Fruit fly (Drosophila melanogaster) whole organism, embryonic: ENCODE data around the gene PMP34.
A peak's percentile ranks its signal among the peaks of the same experiment; 100 is the strongest.

Experiments
- Antp ChIP-seq: fragments of 200-800 bp; sonication (Bioruptor generic); optimal IDR thresholded peaks from 3 replicates; lab custom pipeline; 2016; ENCODE audit warnings: missing biosample characterization, missing genetic modification characterization
- Bgb ChIP-seq: fragments of 200-800 bp; sonication (Bioruptor generic); IDR thresholded peaks from 2 replicates; pipeline ENCODE4 v1.3.6; 2022; ENCODE audit warnings: missing biosample characterization, missing genetic modification characterization; ENCODE audit not compliant: partially characterized antibody
- C15 ChIP-seq: fragments of 200-800 bp; sonication (Bioruptor generic); IDR thresholded peaks from 3 replicates; pipeline ENCODE4 v1.3.6; 2022; ENCODE audit warnings: missing biosample characterization, missing genetic modification characterization
- CG12769 ChIP-seq: fragments of 200-800 bp; sonication (Bioruptor generic); optimal IDR thresholded peaks from 2 replicates; lab custom pipeline; 2019; ENCODE audit warnings: missing biosample characterization, mild to moderate bottlenecking, missing genetic modification characterization, moderate library complexity
- CG13123 ChIP-seq: fragments of 200-800 bp; sonication (Bioruptor generic); optimal IDR thresholded peaks from 2 replicates; lab custom pipeline; 2016; ENCODE audit warnings: missing biosample characterization, missing genetic modification characterization
- CG14860 ChIP-seq: fragments of 200-800 bp; sonication (Bioruptor generic); IDR thresholded peaks from 3 replicates; pipeline ENCODE4 v1.3.6; 2022; ENCODE audit warnings: missing biosample characterization, missing genetic modification characterization; ENCODE audit not compliant: partially characterized antibody
- CG15479 ChIP-seq: fragments of 200-800 bp; sonication (Bioruptor generic); optimal IDR thresholded peaks from 3 replicates; lab custom pipeline; 2019; ENCODE audit warnings: missing biosample characterization, mild to moderate bottlenecking, missing genetic modification characterization, moderate library complexity
- CG1647 ChIP-seq: fragments of 200-800 bp; sonication (Bioruptor generic); optimal IDR thresholded peaks from 3 replicates; lab custom pipeline; 2016; ENCODE audit warnings: missing biosample characterization, missing genetic modification characterization
- CG16813 ChIP-seq: fragments of 200-800 bp; sonication (Bioruptor generic); IDR thresholded peaks from 3 replicates; pipeline ENCODE4 v1.3.6; 2022; ENCODE audit warnings: missing biosample characterization, missing genetic modification characterization; ENCODE audit not compliant: partially characterized antibody
- CG17359 ChIP-seq: fragments of 200-800 bp; sonication (Bioruptor generic); optimal IDR thresholded peaks from 3 replicates; lab custom pipeline; 2018; ENCODE audit warnings: missing biosample characterization, mild to moderate bottlenecking, missing genetic modification characterization, moderate library complexity
- CG17385 ChIP-seq: fragments of 200-800 bp; sonication (Bioruptor generic); optimal IDR thresholded peaks from 3 replicates; lab custom pipeline; 2018; ENCODE audit warnings: missing biosample characterization, mild to moderate bottlenecking, missing genetic modification characterization
- CG33557 ChIP-seq: fragments of 200-800 bp; sonication (Bioruptor generic); optimal IDR thresholded peaks from 2 replicates; lab custom pipeline; 2019; ENCODE audit warnings: missing biosample characterization, mild to moderate bottlenecking, missing genetic modification characterization, moderate library complexity
- CG3847 ChIP-seq: fragments of 200-800 bp; sonication (Bioruptor generic); IDR thresholded peaks from 2 replicates; pipeline ENCODE4 v1.3.6; 2022; ENCODE audit warnings: missing biosample characterization, missing genetic modification characterization
- CG6791 ChIP-seq: fragments of 200-800 bp; sonication (Bioruptor generic); IDR thresholded peaks from 3 replicates; pipeline ENCODE4 v1.3.6; 2022; ENCODE audit warnings: missing biosample characterization, missing genetic modification characterization; ENCODE audit not compliant: partially characterized antibody
- CG7357 ChIP-seq: fragments of 200-800 bp; sonication (Bioruptor generic); IDR thresholded peaks from 3 replicates; pipeline ENCODE4 v1.3.6; 2022; ENCODE audit warnings: missing biosample characterization, missing genetic modification characterization
- CG8478 ChIP-seq: fragments of >200 bp; optimal IDR thresholded peaks from 2 replicates; lab custom pipeline; 2018
- CG9817 ChIP-seq: fragments of 200-800 bp; sonication (Bioruptor generic); optimal IDR thresholded peaks from 2 replicates; lab custom pipeline; 2018; ENCODE audit warnings: missing biosample characterization, mild to moderate bottlenecking, missing genetic modification characterization, moderate library complexity
- CG9876 ChIP-seq: fragments of 200-800 bp; sonication (Bioruptor generic); optimal IDR thresholded peaks from 2 replicates; lab custom pipeline; 2016; ENCODE audit warnings: missing biosample characterization, missing genetic modification characterization
- Dad ChIP-seq: fragments of 200-800 bp; sonication (Bioruptor generic); optimal IDR thresholded peaks from 3 replicates; lab custom pipeline; 2016; ENCODE audit warnings: missing biosample characterization, missing genetic modification characterization
- Doc2 ChIP-seq: fragments of 200-800 bp; sonication (Bioruptor generic); IDR thresholded peaks from 2 replicates; pipeline ENCODE4 v1.3.6; 2022; ENCODE audit warnings: missing biosample characterization, missing genetic modification characterization
- Drgx ChIP-seq: fragments of 200-800 bp; sonication (Bioruptor generic); IDR thresholded peaks from 2 replicates; pipeline ENCODE4 v1.3.6; 2022; ENCODE audit warnings: missing biosample characterization, missing genetic modification characterization
- E2f1 ChIP-seq: fragments of 200-800 bp; sonication (Bioruptor generic); IDR thresholded peaks from 2 replicates; pipeline ENCODE4 v1.3.6; 2022; ENCODE audit warnings: missing biosample characterization, missing genetic modification characterization
- ERR ChIP-seq: fragments of 200-800 bp; sonication (Bioruptor generic); optimal IDR thresholded peaks from 2 replicates; lab custom pipeline; 2016; ENCODE audit warnings: missing biosample characterization, missing genetic modification characterization
- Fer1 ChIP-seq: fragments of 200-800 bp; sonication (Bioruptor generic); optimal IDR thresholded peaks from 2 replicates; lab custom pipeline; 2017; ENCODE audit warnings: missing biosample characterization, mild to moderate bottlenecking, missing genetic modification characterization
- HmgZ ChIP-seq: fragments of 200-800 bp; sonication (Bioruptor generic); optimal IDR thresholded peaks from 2 replicates; lab custom pipeline; 2018; ENCODE audit warnings: missing biosample characterization, mild to moderate bottlenecking, missing genetic modification characterization
- Kr ChIP-seq: fragments of 200-800 bp; sonication (Bioruptor generic); optimal IDR thresholded peaks from 2 replicates; lab custom pipeline; 2017; ENCODE audit warnings: missing biosample characterization, mild to moderate bottlenecking, missing genetic modification characterization
- Lim3 ChIP-seq: fragments of 200-800 bp; sonication (Bioruptor generic); IDR thresholded peaks from 2 replicates; pipeline ENCODE4 v1.3.6; 2022; ENCODE audit warnings: missing biosample characterization, missing genetic modification characterization
- Max ChIP-seq: fragments of 200-800 bp; sonication (Bioruptor generic); optimal IDR thresholded peaks from 2 replicates; lab custom pipeline; 2016; ENCODE audit warnings: missing biosample characterization, mild to moderate bottlenecking, missing genetic modification characterization
- Opbp ChIP-seq: fragments of 200-800 bp; sonication (Bioruptor generic); IDR thresholded peaks from 3 replicates; pipeline ENCODE4 v1.3.6; 2022; ENCODE audit warnings: missing biosample characterization, missing genetic modification characterization; ENCODE audit not compliant: partially characterized antibody
- PHDP ChIP-seq: fragments of 200-800 bp; sonication (Bioruptor generic); optimal IDR thresholded peaks from 3 replicates; lab custom pipeline; 2018; ENCODE audit warnings: missing biosample characterization, mild to moderate bottlenecking, missing genetic modification characterization, moderate library complexity
- Rfx ChIP-seq: fragments of 200-800 bp; sonication (Bioruptor generic); IDR thresholded peaks from 2 replicates; pipeline ENCODE4 v1.3.6; 2022; ENCODE audit warnings: missing biosample characterization, missing genetic modification characterization
- chif ChIP-seq, 2 experiments: fragments of 200-800 bp; sonication (Bioruptor generic); optimal IDR thresholded peaks; 3 replicates each; lab custom pipeline; 2016; ENCODE audit warnings: missing biosample characterization in 2 of 2, missing genetic modification characterization in 2 of 2
- chm ChIP-seq: fragments of 200-800 bp; sonication (Bioruptor generic); IDR thresholded peaks from 2 replicates; pipeline ENCODE4 v1.3.6; 2022; ENCODE audit warnings: missing biosample characterization, missing genetic modification characterization
- ci ChIP-seq: fragments of 200-800 bp; sonication (Bioruptor generic); IDR thresholded peaks from 3 replicates; pipeline ENCODE4 v1.3.6; 2022; ENCODE audit warnings: missing biosample characterization, missing genetic modification characterization
- crp ChIP-seq, 2 experiments: fragments of 200-800 bp; sonication (Bioruptor generic); optimal IDR thresholded peaks; 2 replicates in 1 of 2; 3 replicates in 1 of 2; lab custom pipeline; 2017; ENCODE audit warnings: missing biosample characterization in 2 of 2, missing genetic modification characterization in 2 of 2, mild to moderate bottlenecking in 1 of 2, moderate library complexity in 1 of 2
- dpn ChIP-seq, 2 experiments: fragments of 200-800 bp; sonication (Bioruptor generic); optimal IDR thresholded peaks; 3 replicates each; lab custom pipeline; 2016; ENCODE audit warnings: missing biosample characterization in 2 of 2, missing genetic modification characterization in 2 of 2
- emc ChIP-seq: fragments of 200-800 bp; sonication (Bioruptor generic); optimal IDR thresholded peaks from 2 replicates; lab custom pipeline; 2016; ENCODE audit warnings: missing biosample characterization, missing genetic modification characterization
- fd3F ChIP-seq: fragments of 200-800 bp; sonication (Bioruptor generic); optimal IDR thresholded peaks from 2 replicates; lab custom pipeline; 2018; ENCODE audit warnings: missing biosample characterization, mild to moderate bottlenecking, missing genetic modification characterization, moderate library complexity
- gsb-n ChIP-seq: fragments of 200-800 bp; sonication (Bioruptor generic); optimal IDR thresholded peaks from 3 replicates; lab custom pipeline; 2018; ENCODE audit warnings: missing biosample characterization, mild to moderate bottlenecking, missing genetic modification characterization
- maf-S ChIP-seq: fragments of 200-800 bp; sonication (Bioruptor generic); optimal IDR thresholded peaks from 2 replicates; lab custom pipeline; 2016; ENCODE audit warnings: missing biosample characterization, missing genetic modification characterization
- onecut ChIP-seq: fragments of 200-800 bp; sonication (Bioruptor generic); IDR thresholded peaks from 2 replicates; pipeline ENCODE4 v1.3.6; 2022; ENCODE audit warnings: missing biosample characterization, missing genetic modification characterization
- pho ChIP-seq: fragments of 200-800 bp; sonication (Bioruptor generic); optimal IDR thresholded peaks from 2 replicates; lab custom pipeline; 2016; ENCODE audit warnings: missing biosample characterization, missing genetic modification characterization
- psq ChIP-seq: fragments of 200-800 bp; sonication (Bioruptor generic); optimal IDR thresholded peaks from 2 replicates; lab custom pipeline; 2017; ENCODE audit warnings: missing biosample characterization, missing genetic modification characterization
- ranshi ChIP-seq: fragments of 200-800 bp; sonication (Bioruptor generic); IDR thresholded peaks from 2 replicates; pipeline ENCODE4 v1.3.6; 2022; ENCODE audit warnings: missing biosample characterization, missing genetic modification characterization
- row ChIP-seq: fragments of 200-800 bp; sonication (Bioruptor generic); IDR thresholded peaks from 3 replicates; pipeline ENCODE4 v1.3.6; 2022; ENCODE audit warnings: missing biosample characterization, missing genetic modification characterization
- run ChIP-seq: fragments of 200-800 bp; sonication (Bioruptor generic); optimal IDR thresholded peaks from 3 replicates; lab custom pipeline; 2018; ENCODE audit warnings: missing biosample characterization, mild to moderate bottlenecking, missing genetic modification characterization
- salm ChIP-seq: fragments of 200-800 bp; sonication (Bioruptor generic); optimal IDR thresholded peaks from 2 replicates; lab custom pipeline; 2018; ENCODE audit warnings: missing biosample characterization, mild to moderate bottlenecking, missing genetic modification characterization
- shn ChIP-seq: fragments of 200-800 bp; sonication (Bioruptor generic); optimal IDR thresholded peaks from 3 replicates; lab custom pipeline; 2016; ENCODE audit warnings: missing biosample characterization, missing genetic modification characterization
- stwl ChIP-seq: fragments of 200-800 bp; sonication (Bioruptor generic); optimal IDR thresholded peaks from 3 replicates; lab custom pipeline; 2018; ENCODE audit warnings: missing biosample characterization, mild to moderate bottlenecking, missing genetic modification characterization, moderate library complexity
- tx ChIP-seq: fragments of 200-800 bp; sonication (Bioruptor generic); optimal IDR thresholded peaks from 2 replicates; lab custom pipeline; 2016; ENCODE audit warnings: missing biosample characterization, missing genetic modification characterization
- unpg ChIP-seq: fragments of 200-800 bp; sonication (Bioruptor generic); optimal IDR thresholded peaks from 3 replicates; lab custom pipeline; 2018; ENCODE audit warnings: missing biosample characterization, mild to moderate bottlenecking, missing genetic modification characterization, moderate library complexity

PMP34 gene

DNA sequence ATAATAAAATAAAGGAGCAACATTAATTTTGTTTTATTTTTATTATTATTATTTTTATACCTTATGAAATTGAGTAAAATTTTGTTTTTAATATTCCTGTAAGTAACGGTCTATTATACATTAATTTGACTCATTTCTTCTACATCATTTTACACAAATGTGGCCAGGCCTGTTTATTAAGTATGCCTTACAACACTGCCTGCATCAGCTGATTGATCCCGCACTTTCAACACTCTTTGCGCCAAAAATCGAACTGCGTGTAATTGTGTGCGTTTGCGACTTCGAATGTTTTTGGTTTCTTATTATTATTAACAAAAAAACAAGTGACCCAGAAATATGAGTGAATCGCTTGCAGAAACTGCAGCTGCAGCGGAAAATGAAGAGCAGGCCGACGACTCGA lies 5.3 kb upstream of the PMP34 start, which contains the start of gene Claspin:
TSS of gene Claspin (plus strand) at position 185 of the 400 bp plus-strand sequence.
- no peak for TF ChIP-seq Doc2
- peak; percentile 60 to 65 for TF ChIP-seq dpn (GFP tag; optimal IDR thresholded peaks at IDR 0.05; lab: Kevin White, UChicago)
- TF ChIP-seq CG15479 (GFP tag; lab: Kevin White, UChicago): no peak
- TF ChIP-seq CG12769 (tag; lab: Kevin White, UChicago): peak; percentile 60
- TF ChIP-seq CG17359 (tag; lab: Kevin White, UChicago): peak; percentile 11
- TF ChIP-seq CG3847: peak; percentile 86
- TF ChIP-seq C15: no peak
- TF ChIP-seq CG13123 (GFP tag; lab: Kevin White, UChicago): peak; percentile 18
- no peak for TF ChIP-seq Dad (GFP tag; lab: Kevin White, UChicago)
- TF ChIP-seq run: no peak
- no peak for TF ChIP-seq salm (tag; lab: Kevin White, UChicago)
- TF ChIP-seq Max: peak; percentile 19
- TF ChIP-seq onecut (GFP tag; lab: Robert Waterston, UW): no peak
- peak; percentile 35 for TF ChIP-seq CG1647 (GFP tag; lab: Kevin White, UChicago)
- peak; percentile 37; the same call in 1 of the 3 replicates for TF ChIP-seq CG6791 (GFP tag; lab: Robert Waterston, UW)
- TF ChIP-seq Rfx: peak; percentile 75
- no peak for TF ChIP-seq unpg
- TF ChIP-seq PHDP (tag; lab: Kevin White, UChicago): peak; percentile 40
- TF ChIP-seq emc (GFP tag; lab: Kevin White, UChicago): no peak
- TF ChIP-seq stwl: peak; percentile 72
- TF ChIP-seq crp (GFP tag; optimal IDR thresholded peaks at IDR 0.05; lab: Kevin White, UChicago): peak; percentile 97 to 99
- peak; percentile 38 for TF ChIP-seq CG9817 (tag; lab: Kevin White, UChicago)
- TF ChIP-seq pho (GFP tag; lab: Kevin White, UChicago): peak; percentile 53
- TF ChIP-seq maf-S (GFP tag; lab: Kevin White, UChicago): peak; percentile 27
- TF ChIP-seq tx: peak; percentile 30
- no peak for TF ChIP-seq row (GFP tag; lab: Robert Waterston, UW)
- no peak for TF ChIP-seq Kr (GFP tag; lab: Kevin White, UChicago)
- TF ChIP-seq psq: no peak
- TF ChIP-seq CG16813 (GFP tag; lab: Robert Waterston, UW): peak; percentile 53; the same call in 2 of the 3 replicates
- TF ChIP-seq chif (GFP tag; optimal IDR thresholded peaks at IDR 0.05; lab: Kevin White, UChicago): peak; percentile 40 to 43
- TF ChIP-seq HmgZ (tag; lab: Kevin White, UChicago): peak; percentile 88
- peak; percentile 66; the same call in 1 of the 2 replicates for TF ChIP-seq E2f1 (GFP tag; lab: Robert Waterston, UW)
- TF ChIP-seq Lim3 (GFP tag; lab: Robert Waterston, UW): no peak
- TF ChIP-seq Opbp (GFP tag; lab: Robert Waterston, UW): peak; percentile 49; the same call in 1 of the 3 replicates
- TF ChIP-seq CG7357 (GFP tag; lab: Robert Waterston, UW): no peak
- TF ChIP-seq Fer1: peak; percentile 33
- TF ChIP-seq ci (GFP tag; lab: Robert Waterston, UW): peak; percentile 14; the same call in 1 of the 3 replicates
- TF ChIP-seq chm: no peak
- TF ChIP-seq Drgx (GFP tag; lab: Robert Waterston, UW): no peak
- peak; percentile 5 for TF ChIP-seq ERR (GFP tag; lab: Kevin White, UChicago)
- peak; percentile 31 for TF ChIP-seq CG17385 (GFP tag; lab: Kevin White, UChicago)
- TF ChIP-seq gsb-n (tag; lab: Kevin White, UChicago): no peak
- TF ChIP-seq CG14860 (GFP tag; lab: Robert Waterston, UW): no peak
- TF ChIP-seq CG9876: peak; percentile 33
- TF ChIP-seq ranshi (GFP tag; lab: Robert Waterston, UW): 0 out of 2 replicates have a peak, but pooled peaks have one; percentile 11
- no peak for TF ChIP-seq CG8478 (lab: Kevin White, UChicago)
- no peak for TF ChIP-seq fd3F (GFP tag; lab: Kevin White, UChicago)
- peak; percentile 65 for TF ChIP-seq Bgb (GFP tag; lab: Robert Waterston, UW)
- TF ChIP-seq Antp: peak; percentile 45
- no peak for TF ChIP-seq CG33557 (GFP tag; lab: Kevin White, UChicago)
- peak; percentile 60 for TF ChIP-seq shn (GFP tag; lab: Kevin White, UChicago)
